Fruit fly (Drosophila melanogaster) whole organism, embryonic: ENCODE data around the gene eloF.

Source experiments
- Bgb ChIP-seq: fragments of 200-800 bp; sonication (Bioruptor generic); IDR thresholded peaks from 2 replicates; pipeline ENCODE4 v1.3.6; 2022; ENCODE audit warnings: missing biosample characterization, missing genetic modification characterization; ENCODE audit not compliant: partially characterized antibody
- Blimp-1 ChIP-seq: fragments of 200-800 bp; sonication (Bioruptor generic); optimal IDR thresholded peaks from 3 replicates; lab custom pipeline; 2018; ENCODE audit warnings: missing biosample characterization, missing genetic modification characterization, mild to moderate bottlenecking, moderate library complexity, missing genetic modification reagents
- BtbVII ChIP-seq: fragments of 200-800 bp; sonication (Bioruptor generic); optimal IDR thresholded peaks from 3 replicates; lab custom pipeline; 2017; ENCODE audit warnings: missing biosample characterization, mild to moderate bottlenecking, missing genetic modification characterization
- CG1024 ChIP-seq: fragments of 200-800 bp; sonication (Bioruptor generic); IDR thresholded peaks from 2 replicates; pipeline ENCODE4 v1.3.6; 2022; ENCODE audit warnings: missing biosample characterization, missing genetic modification characterization
- CG10979 ChIP-seq: fragments of 200-800 bp; sonication (Bioruptor generic); optimal IDR thresholded peaks from 2 replicates; lab custom pipeline; 2018; ENCODE audit warnings: missing biosample characterization, mild to moderate bottlenecking, missing genetic modification characterization, moderate library complexity
- CG12104 ChIP-seq: fragments of 200-800 bp; sonication (Bioruptor generic); optimal IDR thresholded peaks from 3 replicates; lab custom pipeline; 2016; ENCODE audit warnings: missing biosample characterization, missing genetic modification characterization
- CG12391 ChIP-seq: fragments of 200-800 bp; sonication (Bioruptor generic); optimal IDR thresholded peaks from 3 replicates; lab custom pipeline; 2018; ENCODE audit warnings: missing biosample characterization, mild to moderate bottlenecking, missing genetic modification characterization, moderate library complexity
- CG14050 ChIP-seq: fragments of 200-800 bp; sonication (Bioruptor generic); IDR thresholded peaks from 3 replicates; pipeline ENCODE4 v1.3.6; 2022; ENCODE audit warnings: missing biosample characterization, missing genetic modification characterization
- CG15514 ChIP-seq: fragments of 200-800 bp; sonication (Bioruptor generic); optimal IDR thresholded peaks from 3 replicates; lab custom pipeline; 2017; ENCODE audit warnings: missing biosample characterization, missing genetic modification characterization, mild to moderate bottlenecking, moderate library complexity, missing genetic modification reagents
- CG16779 ChIP-seq: fragments of 200-800 bp; sonication (Bioruptor generic); IDR thresholded peaks from 2 replicates; pipeline ENCODE4 v1.3.6; 2022; ENCODE audit warnings: missing biosample characterization, missing genetic modification characterization
- CG18599 ChIP-seq: fragments of 200-800 bp; sonication (Bioruptor generic); optimal IDR thresholded peaks from 3 replicates; lab custom pipeline; 2017; ENCODE audit warnings: missing biosample characterization, missing genetic modification characterization, mild to moderate bottlenecking, moderate library complexity, missing genetic modification reagents
- CG18764 ChIP-seq: fragments of 200-800 bp; sonication (Bioruptor generic); optimal IDR thresholded peaks from 3 replicates; lab custom pipeline; 2016; ENCODE audit warnings: missing biosample characterization, missing genetic modification characterization
- CG2678 ChIP-seq: fragments of 200-800 bp; sonication (Bioruptor generic); optimal IDR thresholded peaks from 3 replicates; lab custom pipeline; 2019; ENCODE audit warnings: missing biosample characterization, mild to moderate bottlenecking, missing genetic modification characterization, moderate library complexity
- CG3163 ChIP-seq: fragments of 200-800 bp; sonication (Bioruptor generic); optimal IDR thresholded peaks from 3 replicates; lab custom pipeline; 2016; ENCODE audit warnings: missing biosample characterization, missing genetic modification characterization
- CG5180 ChIP-seq: fragments of 200-800 bp; sonication (Bioruptor generic); optimal IDR thresholded peaks from 3 replicates; lab custom pipeline; 2017; ENCODE audit warnings: missing biosample characterization, missing genetic modification characterization, mild to moderate bottlenecking, moderate library complexity, missing genetic modification reagents
- CG6254 ChIP-seq: fragments of 200-800 bp; sonication (Bioruptor generic); optimal IDR thresholded peaks from 3 replicates; lab custom pipeline; 2017; ENCODE audit warnings: mild to moderate bottlenecking, missing biosample characterization, missing genetic modification reagents, missing genetic modification characterization
- CG6854 ChIP-seq: fragments of 200-800 bp; sonication (Bioruptor generic); optimal IDR thresholded peaks from 3 replicates; lab custom pipeline; 2017; ENCODE audit warnings: missing biosample characterization, mild to moderate bottlenecking, missing genetic modification characterization
- CG9876 ChIP-seq: fragments of 200-800 bp; sonication (Bioruptor generic); optimal IDR thresholded peaks from 2 replicates; lab custom pipeline; 2016; ENCODE audit warnings: missing biosample characterization, missing genetic modification characterization
- CkIIα-i1 ChIP-seq: fragments of 200-800 bp; sonication (Bioruptor generic); IDR thresholded peaks from 2 replicates; pipeline ENCODE4 v1.3.6; 2022; ENCODE audit warnings: missing biosample characterization, missing genetic modification characterization
- D ChIP-seq, 2 experiments: fragments of 200-800 bp in 1 of 2; fragments of >200 bp in 1 of 2; sonication (Bioruptor generic) in 1 of 2; optimal IDR thresholded peaks; 2 replicates in 1 of 2; 3 replicates in 1 of 2; lab custom pipeline; 2017; ENCODE audit warnings: mild to moderate bottlenecking in 1 of 2, missing biosample characterization in 1 of 2, missing genetic modification characterization in 1 of 2, missing genetic modification reagents in 1 of 2
- E2f1 ChIP-seq: fragments of 200-800 bp; sonication (Bioruptor generic); IDR thresholded peaks from 2 replicates; pipeline ENCODE4 v1.3.6; 2022; ENCODE audit warnings: missing biosample characterization, missing genetic modification characterization
- Ets65A ChIP-seq: fragments of 200-800 bp; sonication (Bioruptor generic); peaks from one replicate; lab custom pipeline; 2016; ENCODE audit warnings: missing biosample characterization, missing genetic modification characterization
- H2.0 ChIP-seq: fragments of 200-800 bp; sonication (Bioruptor generic); IDR thresholded peaks from 2 replicates; pipeline ENCODE4 v1.3.6; 2022; ENCODE audit warnings: missing biosample characterization, missing genetic modification characterization
- Med ChIP-seq: fragments of 200-800 bp; sonication (Bioruptor generic); peaks from one replicate; lab custom pipeline; 2016; ENCODE audit warnings: missing biosample characterization, missing genetic modification characterization, mild to moderate bottlenecking, inconsistent platforms, moderate library complexity
- Ptx1 ChIP-seq: fragments of 200-800 bp; sonication (Bioruptor generic); IDR thresholded peaks from 2 replicates; pipeline ENCODE4 v1.3.6; 2022; ENCODE audit warnings: missing biosample characterization, missing genetic modification characterization
- Sin3A ChIP-seq: fragments of >200 bp; optimal IDR thresholded peaks from 2 replicates; lab custom pipeline; 2018
- Sry-δ ChIP-seq: fragments of 200-800 bp; sonication (Bioruptor generic); optimal IDR thresholded peaks from 2 replicates; lab custom pipeline; 2016; ENCODE audit warnings: missing biosample characterization, missing genetic modification characterization
- ato ChIP-seq: fragments of 200-800 bp; sonication (Bioruptor generic); IDR thresholded peaks from 2 replicates; pipeline ENCODE4 v1.3.6; 2022; ENCODE audit warnings: missing biosample characterization, missing genetic modification characterization; ENCODE audit not compliant: partially characterized antibody
- bab2 ChIP-seq: fragments of 200-800 bp; sonication (Bioruptor generic); optimal IDR thresholded peaks from 2 replicates; lab custom pipeline; 2016; ENCODE audit warnings: missing biosample characterization, missing genetic modification characterization
- cato ChIP-seq: fragments of 200-800 bp; sonication (Bioruptor generic); optimal IDR thresholded peaks from 2 replicates; lab custom pipeline; 2016; ENCODE audit warnings: missing biosample characterization, missing genetic modification characterization, borderline replicate concordance
- caup ChIP-seq: fragments of 200-800 bp; sonication (Bioruptor generic); optimal IDR thresholded peaks from 3 replicates; lab custom pipeline; 2017; ENCODE audit warnings: missing biosample characterization, mild to moderate bottlenecking, missing genetic modification characterization, moderate library complexity; ENCODE audit not compliant: severe bottlenecking
- da ChIP-seq: fragments of 200-800 bp; sonication (Bioruptor generic); optimal IDR thresholded peaks from 2 replicates; lab custom pipeline; 2016; ENCODE audit warnings: missing biosample characterization, missing genetic modification characterization
- dysf ChIP-seq: fragments of 200-800 bp; sonication (Bioruptor generic); IDR thresholded peaks from 3 replicates; pipeline ENCODE4 v1.3.6; 2022; ENCODE audit warnings: missing biosample characterization, missing genetic modification characterization
- eyg ChIP-seq: fragments of 200-800 bp; sonication (Bioruptor generic); optimal IDR thresholded peaks from 3 replicates; lab custom pipeline; 2016; ENCODE audit warnings: missing biosample characterization, missing genetic modification characterization
- hth ChIP-seq: fragments of >200 bp; optimal IDR thresholded peaks from 2 replicates; lab custom pipeline; 2017; ENCODE audit warnings: inconsistent platforms
- inv ChIP-seq: fragments of 200-800 bp; sonication (Bioruptor generic); IDR thresholded peaks from 2 replicates; pipeline ENCODE4 v1.3.6; 2022; ENCODE audit warnings: missing biosample characterization, missing genetic modification characterization; ENCODE audit not compliant: partially characterized antibody
- klu ChIP-seq: fragments of 200-800 bp; sonication (Bioruptor generic); IDR thresholded peaks from 2 replicates; pipeline ENCODE4 v1.3.6; 2022; ENCODE audit warnings: missing biosample characterization, missing genetic modification characterization
- lilli ChIP-seq: fragments of 200-800 bp; sonication (Bioruptor generic); optimal IDR thresholded peaks from 3 replicates; lab custom pipeline; 2016; ENCODE audit warnings: missing biosample characterization, missing genetic modification characterization
- lmd ChIP-seq: fragments of 200-800 bp; sonication (Bioruptor generic); IDR thresholded peaks from 2 replicates; pipeline ENCODE4 v1.3.6; 2022; ENCODE audit warnings: missing biosample characterization, missing genetic modification characterization
- org-1 ChIP-seq: fragments of 200-800 bp; sonication (Bioruptor generic); optimal IDR thresholded peaks from 2 replicates; lab custom pipeline; 2017; ENCODE audit warnings: missing biosample characterization, missing genetic modification characterization
- peb ChIP-seq: fragments of 200-800 bp; sonication (Bioruptor generic); IDR thresholded peaks from 2 replicates; pipeline ENCODE4 v1.3.6; 2022; ENCODE audit warnings: missing biosample characterization, missing genetic modification characterization
- phol ChIP-seq: fragments of 200-800 bp; sonication (Bioruptor generic); optimal IDR thresholded peaks from 3 replicates; lab custom pipeline; 2018; ENCODE audit warnings: missing biosample characterization, mild to moderate bottlenecking, missing genetic modification characterization, moderate library complexity
- run ChIP-seq: fragments of 200-800 bp; sonication (Bioruptor generic); optimal IDR thresholded peaks from 3 replicates; lab custom pipeline; 2018; ENCODE audit warnings: missing biosample characterization, mild to moderate bottlenecking, missing genetic modification characterization
- sens ChIP-seq: fragments of 200-800 bp; sonication (Bioruptor generic); peaks from one replicate; lab custom pipeline; 2016; ENCODE audit warnings: missing biosample characterization, missing genetic modification characterization
- slbo ChIP-seq: fragments of 200-800 bp; sonication (Bioruptor generic); IDR thresholded peaks from 2 replicates; pipeline ENCODE4 v1.3.6; 2022; ENCODE audit warnings: missing biosample characterization, missing genetic modification characterization
- slp2 ChIP-seq: fragments of 200-800 bp; sonication (Bioruptor generic); optimal IDR thresholded peaks from 2 replicates; lab custom pipeline; 2016; ENCODE audit warnings: missing biosample characterization, missing genetic modification characterization
- tna ChIP-seq: fragments of 200-800 bp; sonication (Bioruptor generic); IDR thresholded peaks from 2 replicates; pipeline ENCODE4 v1.3.6; 2022; ENCODE audit warnings: missing biosample characterization, missing genetic modification characterization; ENCODE audit not compliant: partially characterized antibody
- wor ChIP-seq: fragments of 200-800 bp; sonication (Bioruptor generic); IDR thresholded peaks from 2 replicates; pipeline ENCODE4 v1.3.6; 2022; ENCODE audit warnings: missing biosample characterization, missing genetic modification characterization
- zen ChIP-seq: fragments of 200-800 bp; sonication (Bioruptor generic); optimal IDR thresholded peaks from 3 replicates; lab custom pipeline; 2018; ENCODE audit warnings: missing biosample characterization, mild to moderate bottlenecking, missing genetic modification characterization, moderate library complexity
- zf30C ChIP-seq: fragments of 200-800 bp; sonication (Bioruptor generic); optimal IDR thresholded peaks from 3 replicates; lab custom pipeline; 2018; ENCODE audit warnings: missing biosample characterization, mild to moderate bottlenecking, missing genetic modification characterization

Gene eloF

DNA sequence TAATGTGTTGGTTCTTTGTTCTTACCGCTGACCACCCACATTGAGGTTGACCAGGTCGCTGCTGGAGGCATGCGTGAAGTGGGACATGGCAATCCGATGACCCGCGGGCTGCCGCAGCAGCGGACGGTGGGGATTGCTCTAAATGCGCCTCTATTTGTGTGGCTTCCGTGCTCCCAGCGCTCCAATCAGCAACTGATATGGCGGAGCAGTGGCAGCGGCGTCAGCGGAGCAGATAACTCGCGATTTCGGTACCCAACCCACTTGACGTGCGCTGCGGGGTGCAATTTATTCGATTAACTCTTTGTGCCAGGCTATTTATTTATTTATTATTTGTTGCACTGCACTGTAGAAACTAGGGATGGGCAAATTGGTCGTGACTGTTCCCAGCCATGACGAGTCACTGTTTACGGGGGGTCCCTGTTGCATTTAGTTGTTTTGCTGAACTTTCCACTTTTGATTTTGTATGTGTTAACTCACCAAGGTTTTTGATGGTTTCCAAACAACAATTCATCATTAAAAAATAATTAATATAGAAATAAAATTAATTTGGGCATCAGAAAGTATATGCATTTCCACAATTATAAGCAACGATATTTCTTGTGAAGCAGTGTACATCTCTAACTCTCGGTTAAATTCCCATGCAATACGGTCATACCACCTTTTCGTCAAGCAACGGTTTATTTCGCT is 13.2 kb upstream of the eloF start, which contains the start of the genes CG9467 and CG8526 (continued):
- TF ChIP-seq zf30C (GFP tag; lab: Kevin White, UChicago), result no peak
- no peak for TF ChIP-seq Blimp-1 (GFP tag; lab: Kevin White, UChicago)
- peak; percentile 61 for TF ChIP-seq CG15514 (GFP tag; lab: Kevin White, UChicago)
- TF ChIP-seq CG14050, result no peak
- peak; percentile 61 for TF ChIP-seq CG6254 (GFP tag; lab: Kevin White, UChicago)
- no peak for TF ChIP-seq CG5180 (GFP tag; lab: Kevin White, UChicago)
- TF ChIP-seq slp2 (GFP tag; lab: Kevin White, UChicago), result no peak
- peak; percentile 82 for TF ChIP-seq CG12391
- TF ChIP-seq CG18599 (GFP tag; lab: Kevin White, UChicago), result no peak
- TF ChIP-seq CG6854 (GFP tag; lab: Kevin White, UChicago), result no peak
- peak; percentile 80 for TF ChIP-seq Med
- no peak; the same call in 1 of the 2 replicates for TF ChIP-seq klu
- no peak; the same call in 1 of the 2 replicates for TF ChIP-seq tna (GFP tag; lab: Robert Waterston, UW)
- peak; percentile 49 for TF ChIP-seq bab2 (GFP tag; lab: Kevin White, UChicago)
- no peak for TF ChIP-seq da (GFP tag; lab: Kevin White, UChicago)
- no peak for TF ChIP-seq CG18764 (GFP tag; lab: Kevin White, UChicago)
- TF ChIP-seq zen (tag; lab: Kevin White, UChicago), result peak; percentile 38
- no peak for TF ChIP-seq sens (GFP tag; lab: Kevin White, UChicago)
- peak; percentile 65 for TF ChIP-seq lmd (GFP tag; lab: Robert Waterston, UW)
- peak; percentile 93 for TF ChIP-seq Ets65A
- TF ChIP-seq CG12104 (GFP tag; lab: Kevin White, UChicago), result peak; percentile 58
- TF ChIP-seq hth (lab: Kevin White, UChicago), result no peak
- TF ChIP-seq BtbVII (GFP tag; lab: Kevin White, UChicago), result no peak
- TF ChIP-seq Sin3A (lab: Kevin White, UChicago), result peak; percentile 59
- no peak for TF ChIP-seq wor (GFP tag; lab: Robert Waterston, UW)
- no peak for TF ChIP-seq peb
- no peak for TF ChIP-seq run
- peak; percentile 51; the same call in 1 of the 2 replicates for TF ChIP-seq Bgb (GFP tag; lab: Robert Waterston, UW)
- TF ChIP-seq ato (GFP tag; lab: Robert Waterston, UW), result no peak
- TF ChIP-seq org-1, result no peak
- TF ChIP-seq H2.0, result peak; percentile 50
- no peak for TF ChIP-seq CG2678 (tag; lab: Kevin White, UChicago)
- TF ChIP-seq dysf (GFP tag; lab: Robert Waterston, UW), result peak; percentile 61; the same call in 1 of the 3 replicates
- peak; percentile 38; the same call in 1 of the 2 replicates for TF ChIP-seq E2f1 (GFP tag; lab: Robert Waterston, UW)
- TF ChIP-seq CkIIα-i1, result no peak
- TF ChIP-seq CG9876 (GFP tag; lab: Kevin White, UChicago), result no peak
- peak; percentile 38 for TF ChIP-seq CG10979
- TF ChIP-seq slbo, result peak; percentile 86
- TF ChIP-seq Sry-δ (GFP tag; lab: Kevin White, UChicago), result peak; percentile 88
- TF ChIP-seq CG16779 (GFP tag; lab: Robert Waterston, UW), result no peak
- no peak for TF ChIP-seq CG3163 (GFP tag; lab: Kevin White, UChicago)
- peak; percentile 44 for TF ChIP-seq cato
- no peak for TF ChIP-seq eyg (GFP tag; lab: Kevin White, UChicago)
- TF ChIP-seq inv, result peak; percentile 73
- peak; percentile 49 for TF ChIP-seq caup
- TF ChIP-seq D (optimal IDR thresholded peaks at IDR 0.05; lab: Kevin White, UChicago), result no peak
- no peak for TF ChIP-seq D (GFP tag; optimal IDR thresholded peaks at IDR 0.05; lab: Kevin White, UChicago)
- TF ChIP-seq CG1024 (GFP tag; lab: Robert Waterston, UW), result no peak
- peak; percentile 75 for TF ChIP-seq lilli (GFP tag; lab: Kevin White, UChicago)
- TF ChIP-seq phol (tag; lab: Kevin White, UChicago), result peak; percentile 83
- TF ChIP-seq Ptx1 (GFP tag; lab: Robert Waterston, UW), result peak; percentile 67; the same call in 1 of the 2 replicates
